Fruit fly (Drosophila melanogaster): ENCODE measurements around the gene CG44198.

CG44198 gene

dm6 chr2L:13165802-13166347 lies 46.9 kb upstream of the CG44198 start, which contains the start of gene DnaJ-H (continued):
- TF ChIP-seq CG4404 (GFP tag; IDR thresholded peaks at IDR 0.05) = no peak
- TF ChIP-seq CG18011 (GFP tag; optimal IDR thresholded peaks at IDR 0.05) = no peak
- no peak for TF ChIP-seq CG4617 (GFP tag; optimal IDR thresholded peaks at IDR 0.05; ENCODE audit: borderline replicate concordance)
- no peak for TF ChIP-seq trem (tag; optimal IDR thresholded peaks at IDR 0.05)
- TF ChIP-seq sima (GFP tag; optimal IDR thresholded peaks at IDR 0.05) = no peak
- no peak for TF ChIP-seq mam (GFP tag; optimal IDR thresholded peaks at IDR 0.05)
- TF ChIP-seq insv (GFP tag; optimal IDR thresholded peaks at IDR 0.05) = no peak
- TF ChIP-seq CG17568 (GFP tag; optimal IDR thresholded peaks at IDR 0.05) = no peak
- TF ChIP-seq tna (GFP tag; IDR thresholded peaks at IDR 0.05; ENCODE audit: partially characterized antibody) = no peak
- TF ChIP-seq psq (GFP tag; optimal IDR thresholded peaks at IDR 0.05) = peak; percentile 100
- no peak for TF ChIP-seq Deaf1 (tag; optimal IDR thresholded peaks at IDR 0.05)
- peak; percentile 51; the same call in 1 of the 4 replicates for TF ChIP-seq chinmo (GFP tag; IDR thresholded peaks at IDR 0.05; ENCODE audit: partially characterized antibody)
- TF ChIP-seq so (GFP tag; IDR thresholded peaks at IDR 0.05) = no peak
- TF ChIP-seq CG9876 (GFP tag; optimal IDR thresholded peaks at IDR 0.05) = no peak
- no peak for TF ChIP-seq BtbVII (GFP tag; optimal IDR thresholded peaks at IDR 0.05)
- TF ChIP-seq kah (GFP tag; optimal IDR thresholded peaks at IDR 0.05) = no peak
- no peak for TF ChIP-seq Atf3 (GFP tag; optimal IDR thresholded peaks at IDR 0.05)
- no peak for TF ChIP-seq slp2 (GFP tag; optimal IDR thresholded peaks at IDR 0.05)
- TF ChIP-seq Dp (GFP tag; optimal IDR thresholded peaks at IDR 0.05) = peak; percentile 47
- TF ChIP-seq Dfd (GFP tag; optimal IDR thresholded peaks at IDR 0.05) = no peak
- no peak for TF ChIP-seq gce (GFP tag; IDR thresholded peaks at IDR 0.05)
- TF ChIP-seq Abd-B (GFP tag; optimal IDR thresholded peaks at IDR 0.05) = no peak
- peak; percentile 37 for TF ChIP-seq MESR4 (GFP tag; optimal IDR thresholded peaks at IDR 0.05)
- no peak for TF ChIP-seq CG7372 (GFP tag; IDR thresholded peaks at IDR 0.05)
- TF ChIP-seq Hr39 (optimal IDR thresholded peaks at IDR 0.05) = peak; percentile 83
- TF ChIP-seq sna (GFP tag; IDR thresholded peaks at IDR 0.05; ENCODE audit: partially characterized antibody) = peak; percentile 55; the same call in 1 of the 2 replicates
- TF ChIP-seq crp (GFP tag; optimal IDR thresholded peaks at IDR 0.05) = no peak
- TF ChIP-seq toy (GFP tag; IDR thresholded peaks at IDR 0.05) = no peak
- TF ChIP-seq CG9215 (GFP tag; IDR thresholded peaks at IDR 0.05) = no peak
- TF ChIP-seq Mrtf (GFP tag; IDR thresholded peaks at IDR 0.05) = no peak
- 0 out of 2 replicates have a peak, but pooled peaks have one; percentile 9 for TF ChIP-seq amos (GFP tag; IDR thresholded peaks at IDR 0.05; ENCODE audit: partially characterized antibody)
- TF ChIP-seq scrt (GFP tag; optimal IDR thresholded peaks at IDR 0.05) = peak; percentile 46
- TF ChIP-seq exex (tag; optimal IDR thresholded peaks at IDR 0.05) = no peak
- TF ChIP-seq CG10209 (GFP tag; optimal IDR thresholded peaks at IDR 0.05) = no peak
- TF ChIP-seq CG15011 (GFP tag; optimal IDR thresholded peaks at IDR 0.05) = no peak
- no peak for TF ChIP-seq pho (GFP tag; optimal IDR thresholded peaks at IDR 0.05)
- no peak for TF ChIP-seq CG7987 (GFP tag; optimal IDR thresholded peaks at IDR 0.05)
- no peak for TF ChIP-seq lab (GFP tag; optimal IDR thresholded peaks at IDR 0.05)
- TF ChIP-seq MBD-R2 (GFP tag; IDR thresholded peaks at IDR 0.05) = no peak
- TF ChIP-seq CG13424 (tag; optimal IDR thresholded peaks at IDR 0.05) = no peak
- no peak for TF ChIP-seq sens (GFP tag)
- peak; percentile 28 for TF ChIP-seq nom (GFP tag; optimal IDR thresholded peaks at IDR 0.05)
- TF ChIP-seq lola (GFP tag; optimal IDR thresholded peaks at IDR 0.05) = no peak
- TF ChIP-seq Elba2 (GFP tag; optimal IDR thresholded peaks at IDR 0.05) = no peak
- no peak for TF ChIP-seq pfk (GFP tag; optimal IDR thresholded peaks at IDR 0.05)
- TF ChIP-seq CG2202 (tag; optimal IDR thresholded peaks at IDR 0.05) = no peak
- TF ChIP-seq abd-A (tag; optimal IDR thresholded peaks at IDR 0.05) = no peak
- no peak for TF ChIP-seq Bdp1 (GFP tag; optimal IDR thresholded peaks at IDR 0.05)
- TF ChIP-seq Adf1 (GFP tag; IDR thresholded peaks at IDR 0.05) = peak; percentile 22; the same call in 1 of the 2 replicates
- no peak for TF ChIP-seq p53 (GFP tag; optimal IDR thresholded peaks at IDR 0.05)
